Fruit fly (Drosophila melanogaster) whole organism, embryonic: ENCODE results near the gene CG16734.

Experiments
- Ada2b ChIP-seq: fragments of 200-800 bp; sonication (Bioruptor generic); IDR thresholded peaks from 2 replicates; pipeline ENCODE4 v1.3.6; 2022; ENCODE audit warnings: missing biosample characterization, missing genetic modification characterization
- B-H1 ChIP-seq: fragments of 200-800 bp; sonication (Bioruptor generic); IDR thresholded peaks from 3 replicates; pipeline ENCODE4 v1.3.6; 2022; ENCODE audit warnings: missing biosample characterization, missing genetic modification characterization
- CG10543 ChIP-seq: fragments of 200-800 bp; sonication (Bioruptor generic); optimal IDR thresholded peaks from 3 replicates; lab custom pipeline; 2017; ENCODE audit warnings: missing biosample characterization, mild to moderate bottlenecking, missing genetic modification characterization, moderate library complexity
- CG11560 ChIP-seq: fragments of 200-800 bp; sonication (Bioruptor generic); IDR thresholded peaks from 3 replicates; pipeline ENCODE4 v1.3.6; 2022; ENCODE audit warnings: missing biosample characterization, missing genetic modification characterization
- CG11723 ChIP-seq: fragments of 200-800 bp; sonication (Bioruptor generic); optimal IDR thresholded peaks from 2 replicates; lab custom pipeline; 2017; ENCODE audit warnings: missing biosample characterization, mild to moderate bottlenecking, missing genetic modification characterization
- CG12236 ChIP-seq: fragments of 200-800 bp; sonication (Bioruptor generic); optimal IDR thresholded peaks from 2 replicates; lab custom pipeline; 2016; ENCODE audit warnings: missing biosample characterization, missing genetic modification characterization
- CG13624 ChIP-seq: fragments of 200-800 bp; sonication (Bioruptor generic); optimal IDR thresholded peaks from 2 replicates; lab custom pipeline; 2016; ENCODE audit warnings: missing biosample characterization, missing genetic modification characterization
- CG14441 ChIP-seq: fragments of 200-800 bp; sonication (Bioruptor generic); IDR thresholded peaks from 2 replicates; pipeline ENCODE4 v1.3.6; 2022; ENCODE audit warnings: missing biosample characterization, missing genetic modification characterization
- CG2120 ChIP-seq: fragments of 200-800 bp; sonication (Bioruptor generic); optimal IDR thresholded peaks from 3 replicates; lab custom pipeline; 2016; ENCODE audit warnings: missing biosample characterization, missing genetic modification characterization
- CG2678 ChIP-seq: fragments of 200-800 bp; sonication (Bioruptor generic); optimal IDR thresholded peaks from 3 replicates; lab custom pipeline; 2019; ENCODE audit warnings: missing biosample characterization, mild to moderate bottlenecking, missing genetic modification characterization, moderate library complexity
- CG2875 ChIP-seq: fragments of 200-800 bp; sonication (Bioruptor generic); optimal IDR thresholded peaks from 2 replicates; lab custom pipeline; 2017; ENCODE audit warnings: missing biosample characterization, mild to moderate bottlenecking, missing genetic modification characterization, missing genetic modification reagents
- CG30403 ChIP-seq: fragments of 200-800 bp; sonication (Bioruptor generic); optimal IDR thresholded peaks from 3 replicates; lab custom pipeline; 2016; ENCODE audit warnings: missing biosample characterization, missing genetic modification characterization
- CG34224 ChIP-seq: fragments of 200-800 bp; sonication (Bioruptor generic); IDR thresholded peaks from 3 replicates; pipeline ENCODE4 v1.3.6; 2022; ENCODE audit warnings: missing biosample characterization, missing genetic modification characterization; ENCODE audit not compliant: partially characterized antibody
- CG34376 ChIP-seq: fragments of 200-800 bp; sonication (Bioruptor generic); optimal IDR thresholded peaks from 2 replicates; lab custom pipeline; 2018; ENCODE audit warnings: missing biosample characterization, mild to moderate bottlenecking, missing genetic modification characterization
- CG34422 ChIP-seq: fragments of 200-800 bp; sonication (Bioruptor generic); IDR thresholded peaks from 3 replicates; pipeline ENCODE4 v1.3.6; 2022; ENCODE audit warnings: missing biosample characterization, missing genetic modification characterization
- CG4730 ChIP-seq: fragments of 200-800 bp; sonication (Bioruptor generic); IDR thresholded peaks from 2 replicates; pipeline ENCODE4 v1.3.6; 2022; ENCODE audit warnings: missing biosample characterization, missing genetic modification characterization
- CG6813 ChIP-seq: fragments of 200-800 bp; sonication (Bioruptor generic); optimal IDR thresholded peaks from 2 replicates; lab custom pipeline; 2017; ENCODE audit warnings: missing biosample characterization, missing genetic modification characterization, mild to moderate bottlenecking, moderate library complexity, missing genetic modification reagents
- CG7556 ChIP-seq: fragments of 200-800 bp; sonication (Bioruptor generic); optimal IDR thresholded peaks from 2 replicates; lab custom pipeline; 2017; ENCODE audit warnings: missing biosample characterization, mild to moderate bottlenecking, missing genetic modification characterization
- CG8290 ChIP-seq, 3 experiments: fragments of 200-800 bp; sonication (Bioruptor generic); optimal IDR thresholded peaks; 2 replicates each; lab custom pipeline; 2016 to 2019; ENCODE audit warnings: missing biosample characterization in 3 of 3, missing genetic modification characterization in 3 of 3, mild to moderate bottlenecking in 2 of 3, moderate library complexity in 1 of 3
- CG8924 ChIP-seq: fragments of 200-800 bp; optimal IDR thresholded peaks from 3 replicates; lab custom pipeline; 2019; ENCODE audit warnings: missing biosample characterization, mild to moderate bottlenecking, missing genetic modification characterization, moderate library complexity
- D19A ChIP-seq: fragments of 200-800 bp; optimal IDR thresholded peaks from 3 replicates; lab custom pipeline; 2019; ENCODE audit warnings: missing biosample characterization, mild to moderate bottlenecking, missing genetic modification characterization, moderate library complexity
- Dad ChIP-seq: fragments of 200-800 bp; sonication (Bioruptor generic); optimal IDR thresholded peaks from 3 replicates; lab custom pipeline; 2016; ENCODE audit warnings: missing biosample characterization, missing genetic modification characterization
- HHEX ChIP-seq: fragments of 200-800 bp; sonication (Bioruptor generic); optimal IDR thresholded peaks from 3 replicates; lab custom pipeline; 2017; ENCODE audit warnings: missing biosample characterization, mild to moderate bottlenecking, missing genetic modification characterization, missing genetic modification reagents
- HLH4C ChIP-seq: fragments of 200-800 bp; sonication (Bioruptor generic); IDR thresholded peaks from 3 replicates; pipeline ENCODE4 v1.3.6; 2022; ENCODE audit warnings: missing biosample characterization, missing genetic modification characterization; ENCODE audit not compliant: partially characterized antibody
- Hr78 ChIP-seq, 2 experiments: fragments of 200-800 bp in 1 of 2; fragments of >200 bp in 1 of 2; sonication (Bioruptor generic) in 1 of 2; optimal IDR thresholded peaks; 2 replicates each; lab custom pipeline; 2017 to 2019; ENCODE audit warnings: missing biosample characterization in 2 of 2, missing genetic modification characterization in 2 of 2, mild to moderate bottlenecking in 1 of 2, moderate library complexity in 1 of 2
- Lpt ChIP-seq: fragments of >200 bp; optimal IDR thresholded peaks from 2 replicates; lab custom pipeline; 2018; ENCODE audit warnings: missing biosample characterization, missing genetic modification characterization
- MESR4 ChIP-seq: fragments of 200-800 bp; sonication (Bioruptor generic); optimal IDR thresholded peaks from 2 replicates; lab custom pipeline; 2018; ENCODE audit warnings: missing biosample characterization, mild to moderate bottlenecking, missing genetic modification characterization, moderate library complexity
- Med ChIP-seq: fragments of 200-800 bp; sonication (Bioruptor generic); peaks from one replicate; lab custom pipeline; 2016; ENCODE audit warnings: missing biosample characterization, missing genetic modification characterization, mild to moderate bottlenecking, inconsistent platforms, moderate library complexity
- Pdp1 ChIP-seq, 2 experiments: fragments of 200-800 bp; sonication (Bioruptor generic); optimal IDR thresholded peaks; 3 replicates each; lab custom pipeline; 2016; ENCODE audit warnings: missing biosample characterization in 2 of 2, missing genetic modification characterization in 2 of 2, mild to moderate bottlenecking in 1 of 2, moderate library complexity in 1 of 2
- Sry-δ ChIP-seq: fragments of 200-800 bp; sonication (Bioruptor generic); optimal IDR thresholded peaks from 2 replicates; lab custom pipeline; 2016; ENCODE audit warnings: missing biosample characterization, missing genetic modification characterization
- Stat92E ChIP-seq, 3 experiments: fragments of >200 bp in 2 of 3; fragments of 200-800 bp in 1 of 3; sonication (Bioruptor generic) in 1 of 3; optimal IDR thresholded peaks; 2 replicates each; lab custom pipeline; 2017 to 2019; ENCODE audit warnings: missing biosample characterization in 3 of 3, missing genetic modification characterization in 3 of 3, mild to moderate bottlenecking in 1 of 3, moderate library complexity in 1 of 3
- ac ChIP-seq: fragments of 200-800 bp; sonication (Bioruptor generic); optimal IDR thresholded peaks from 3 replicates; lab custom pipeline; 2017; ENCODE audit warnings: missing biosample characterization, mild to moderate bottlenecking, missing genetic modification characterization
- amos ChIP-seq: fragments of 200-800 bp; sonication (Bioruptor generic); IDR thresholded peaks from 2 replicates; pipeline ENCODE4 v1.3.6; 2022; ENCODE audit warnings: missing biosample characterization, missing genetic modification characterization; ENCODE audit not compliant: partially characterized antibody
- ato ChIP-seq: fragments of 200-800 bp; sonication (Bioruptor generic); IDR thresholded peaks from 2 replicates; pipeline ENCODE4 v1.3.6; 2022; ENCODE audit warnings: missing biosample characterization, missing genetic modification characterization; ENCODE audit not compliant: partially characterized antibody
- bbx ChIP-seq: fragments of 200-800 bp; sonication (Bioruptor generic); IDR thresholded peaks from 2 replicates; pipeline ENCODE4 v1.3.6; 2022; ENCODE audit warnings: missing biosample characterization, missing genetic modification characterization; ENCODE audit not compliant: partially characterized antibody
- bigmax ChIP-seq: fragments of 200-800 bp; sonication (Bioruptor generic); optimal IDR thresholded peaks from 2 replicates; lab custom pipeline; 2018; ENCODE audit warnings: missing biosample characterization, mild to moderate bottlenecking, missing genetic modification characterization
- chif ChIP-seq, 2 experiments: fragments of 200-800 bp; sonication (Bioruptor generic); optimal IDR thresholded peaks; 3 replicates each; lab custom pipeline; 2016; ENCODE audit warnings: missing biosample characterization in 2 of 2, missing genetic modification characterization in 2 of 2
- crc ChIP-seq: fragments of 200-800 bp; sonication (Bioruptor generic); optimal IDR thresholded peaks from 2 replicates; lab custom pipeline; 2016; ENCODE audit warnings: missing biosample characterization, missing genetic modification characterization
- crol ChIP-seq: fragments of 200-800 bp; sonication (Bioruptor generic); IDR thresholded peaks from 2 replicates; pipeline ENCODE4 v1.3.6; 2022; ENCODE audit warnings: missing biosample characterization, missing genetic modification characterization
- dan ChIP-seq: fragments of 200-800 bp; sonication (Bioruptor generic); IDR thresholded peaks from 2 replicates; pipeline ENCODE4 v1.3.6; 2022; ENCODE audit warnings: missing biosample characterization, missing genetic modification characterization
- ewg ChIP-seq: fragments of 200-800 bp; sonication (Bioruptor generic); optimal IDR thresholded peaks from 3 replicates; lab custom pipeline; 2017; ENCODE audit warnings: mild to moderate bottlenecking, missing biosample characterization, missing genetic modification reagents, missing genetic modification characterization
- her ChIP-seq: fragments of 200-800 bp; sonication (Bioruptor generic); optimal IDR thresholded peaks from 2 replicates; lab custom pipeline; 2016; ENCODE audit warnings: missing biosample characterization, missing genetic modification characterization
- nmo ChIP-seq: fragments of 200-800 bp; sonication (Bioruptor generic); optimal IDR thresholded peaks from 2 replicates; lab custom pipeline; 2018; ENCODE audit warnings: missing biosample characterization, mild to moderate bottlenecking, missing genetic modification characterization, moderate library complexity
- pho ChIP-seq: fragments of 200-800 bp; sonication (Bioruptor generic); optimal IDR thresholded peaks from 2 replicates; lab custom pipeline; 2016; ENCODE audit warnings: missing biosample characterization, missing genetic modification characterization
- slou ChIP-seq: fragments of 200-800 bp; sonication (Bioruptor generic); optimal IDR thresholded peaks from 3 replicates; lab custom pipeline; 2016; ENCODE audit warnings: missing biosample characterization, missing genetic modification characterization
- tna ChIP-seq: fragments of 200-800 bp; sonication (Bioruptor generic); IDR thresholded peaks from 2 replicates; pipeline ENCODE4 v1.3.6; 2022; ENCODE audit warnings: missing biosample characterization, missing genetic modification characterization; ENCODE audit not compliant: partially characterized antibody
- yki ChIP-seq: fragments of >200 bp; optimal IDR thresholded peaks from 3 replicates; lab custom pipeline; 2018
- zfh1 ChIP-seq: fragments of 200-800 bp; sonication (Bioruptor generic); IDR thresholded peaks from 3 replicates; pipeline ENCODE4 v1.3.6; 2022; ENCODE audit warnings: missing biosample characterization, missing genetic modification characterization

The CG16734 gene

dm6 chr3R:9237268-9238091, 17.4 kb upstream of the CG16734 start, which contains the start of gene pum (continued):
- TF ChIP-seq Med (peak; percentile 59), HHEX (GFP tag; lab: Kevin White, UChicago) (no peak), nmo (GFP tag; lab: Kevin White, UChicago) (peak; percentile 38), Lpt (GFP tag; lab: Kevin White, UChicago) (no peak), CG2875 (GFP tag; lab: Kevin White, UChicago) (no peak), Pdp1 (GFP tag; optimal IDR thresholded peaks at IDR 0.05; lab: Kevin White, UChicago) (peak in 1 of 2 experiments; percentile 2), MESR4 (GFP tag; lab: Kevin White, UChicago) (peak; percentile 35), crol (GFP tag; lab: Robert Waterston, UW) (no peak), CG7556 (GFP tag; lab: Kevin White, UChicago) (peak; percentile 8), CG6813 (GFP tag; lab: Kevin White, UChicago) (no peak), Stat92E (GFP tag; optimal IDR thresholded peaks at IDR 0.05; lab: Kevin White, UChicago) (no peak), CG2120 (GFP tag; lab: Kevin White, UChicago) (peak; percentile 46), amos (GFP tag; lab: Robert Waterston, UW) (no peak; the same call in 1 of the 2 replicates), CG34224 (no peak), ewg (GFP tag; lab: Kevin White, UChicago) (peak; percentile 63), CG8290 (GFP tag; optimal IDR thresholded peaks at IDR 0.05; lab: Kevin White, UChicago) (peak; percentile 26), CG8290 (tag; optimal IDR thresholded peaks at IDR 0.05; lab: Kevin White, UChicago) (peak in 1 of 2 experiments; percentile 35), dan (GFP tag; lab: Robert Waterston, UW) (no peak), crc (GFP tag; lab: Kevin White, UChicago) (no peak), ato (GFP tag; lab: Robert Waterston, UW) (no peak), CG12236 (GFP tag; lab: Kevin White, UChicago) (no peak), slou (GFP tag; lab: Kevin White, UChicago) (no peak), Ada2b (GFP tag; lab: Robert Waterston, UW) (peak; percentile 37; the same call in 1 of the 2 replicates), CG4730 (GFP tag; lab: Robert Waterston, UW) (no peak), yki (lab: Kevin White, UChicago) (no peak), CG30403 (GFP tag; lab: Kevin White, UChicago) (peak; percentile 52), CG2678 (tag; lab: Kevin White, UChicago) (peak; percentile 64), bbx (GFP tag; lab: Robert Waterston, UW) (no peak), CG8924 (tag; lab: Kevin White, UChicago) (peak; percentile 75), ac (GFP tag; lab: Kevin White, UChicago) (no peak), D19A (tag; lab: Kevin White, UChicago) (peak; percentile 25), CG11560 (tag; lab: Robert Waterston, UW) (no peak), CG14441 (GFP tag; lab: Robert Waterston, UW) (no peak), zfh1 (GFP tag; lab: Robert Waterston, UW) (no peak), Dad (GFP tag; lab: Kevin White, UChicago) (no peak), CG13624 (GFP tag; lab: Kevin White, UChicago) (no peak), CG11723 (no peak), CG10543 (GFP tag; lab: Kevin White, UChicago) (no peak), bigmax (GFP tag; lab: Kevin White, UChicago) (no peak), pho (GFP tag; lab: Kevin White, UChicago) (no peak), Hr78 (GFP tag; optimal IDR thresholded peaks at IDR 0.05; lab: Kevin White, UChicago) (no peak), Sry-δ (GFP tag; lab: Kevin White, UChicago) (no peak), B-H1 (GFP tag; lab: Robert Waterston, UW) (no peak), chif (GFP tag; optimal IDR thresholded peaks at IDR 0.05; lab: Kevin White, UChicago) (no peak), tna (no peak), CG34422 (GFP tag; lab: Robert Waterston, UW) (peak; percentile 77; the same call in 1 of the 3 replicates), HLH4C (GFP tag; lab: Robert Waterston, UW) (no peak), CG34376 (GFP tag; lab: Kevin White, UChicago) (peak; percentile 62), her (GFP tag; lab: Kevin White, UChicago) (no peak)
